Worm (Caenorhabditis elegans): ENCODE results near the gene ggtb-1.

Gene ggtb-1

ce11 chrIII:7170090-7170489 is 36.5 kb downstream of the ggtb-1 start:
- TF ChIP-seq W03F9.2 (tag; optimal IDR thresholded peaks at IDR 0.05): no peak
- no peak for TF ChIP-seq him-1 (tag; optimal IDR thresholded peaks at IDR 0.05)
- TF ChIP-seq dao-5 (tag; optimal IDR thresholded peaks at IDR 0.05): no peak

ce11 chrIII:7178497-7178896 is 44.9 kb downstream of the ggtb-1 start:
- no peak for TF ChIP-seq W03F9.2 (tag; optimal IDR thresholded peaks at IDR 0.05)
- no peak for TF ChIP-seq dao-5 (tag; optimal IDR thresholded peaks at IDR 0.05)
- no peak for TF ChIP-seq him-1 (tag; optimal IDR thresholded peaks at IDR 0.05)

ce11 chrIII:7179538-7180301 is 46.2 kb downstream of the ggtb-1 start, which contains the start of the genes rps-14 and rpl-36:
Gene rps-14, minus strand, starts transcription at chrIII:7179588.
Gene rpl-36, plus strand, starts transcription at chrIII:7180251.
- TF ChIP-seq W03F9.2 (tag; optimal IDR thresholded peaks at IDR 0.05) (peak; percentile 72), dao-5 (tag; optimal IDR thresholded peaks at IDR 0.05) (no peak), him-1 (tag; optimal IDR thresholded peaks at IDR 0.05) (peak; percentile 26)

ce11 chrIII:7180613-7181012 is 47.0 kb downstream of the ggtb-1 start, which contains the start of gene ndab-2:
Gene ndab-2, plus strand, starts transcription at chrIII:7180752.
- TF ChIP-seq dao-5 (tag; optimal IDR thresholded peaks at IDR 0.05): no peak
- no peak for TF ChIP-seq him-1 (tag; optimal IDR thresholded peaks at IDR 0.05)
- no peak for TF ChIP-seq W03F9.2 (tag; optimal IDR thresholded peaks at IDR 0.05)

- no peak for TF ChIP-seq him-1 (tag; optimal IDR thresholded peaks at IDR 0.05)
- no peak for TF ChIP-seq W03F9.2 (tag; optimal IDR thresholded peaks at IDR 0.05)
- no peak for TF ChIP-seq dao-5 (tag; optimal IDR thresholded peaks at IDR 0.05)
These were observed 48.3 kb downstream of the ggtb-1 start, which contains the start of gene epg-4 for ce11 chrIII:7181822-7182221. Gene epg-4, plus strand, starts transcription at chrIII:7182167.

ce11 chrIII:7184022-7184421 is 50.5 kb downstream of the ggtb-1 start, which contains the start of gene yju-2:
Gene yju-2, plus strand, starts transcription at chrIII:7184336.
- TF ChIP-seq him-1 (tag; optimal IDR thresholded peaks at IDR 0.05) (no peak), W03F9.2 (tag; optimal IDR thresholded peaks at IDR 0.05) (no peak), dao-5 (tag; optimal IDR thresholded peaks at IDR 0.05) (no peak)

ce11 chrIII:7185473-7185872 is 51.9 kb downstream of the ggtb-1 start, which contains the start of gene F37C12.14:
Gene F37C12.14, minus strand, starts transcription at chrIII:7185573.
- no peak for TF ChIP-seq W03F9.2 (tag; optimal IDR thresholded peaks at IDR 0.05)
- TF ChIP-seq dao-5 (tag; optimal IDR thresholded peaks at IDR 0.05): no peak

Measured in whole organism, L4/young adult.